Worm (Caenorhabditis elegans) whole organism, late embryonic: Measurements from ENCODE around the gene cest-28.

Source experiments
- C38D4.7 ChIP-seq: fragments of 200-800 bp; sonication (Bioruptor generic); optimal IDR thresholded peaks from 2 replicates; lab custom pipeline; 2018; ENCODE audit warnings: mild to moderate bottlenecking, missing genetic modification characterization, moderate library complexity, missing compliant biosample characterization
- ama-1 ChIP-seq: fragments of 150-350 bp; optimal IDR thresholded peaks from 2 replicates; lab custom pipeline; 2014
- ceh-45 ChIP-seq: fragments of 200-800 bp; sonication (Bioruptor generic); IDR thresholded peaks from 2 replicates; pipeline ENCODE4 v1.3.6; 2022; ENCODE audit warnings: missing genetic modification reagents, missing genetic modification characterization, missing compliant biosample characterization
- ceh-9 ChIP-seq: sonication (generic microtip); optimal IDR thresholded peaks from 2 replicates; lab custom pipeline; 2016; ENCODE audit warnings: mild to moderate bottlenecking, missing genetic modification characterization, inconsistent platforms, missing compliant biosample characterization
- elt-2 ChIP-seq: sonication (generic microtip); optimal IDR thresholded peaks from 2 replicates; lab custom pipeline; 2016; ENCODE audit warnings: missing genetic modification reagents, missing genetic modification characterization, missing compliant biosample characterization
- hlh-6 ChIP-seq: sonication (generic microtip); optimal IDR thresholded peaks from 2 replicates; lab custom pipeline; 2016; ENCODE audit warnings: missing genotype, missing genetic modification characterization, missing compliant biosample characterization
- nhr-11 ChIP-seq: fragments of 150-350 bp; optimal IDR thresholded peaks from 2 replicates; lab custom pipeline; 2014; ENCODE audit warnings: missing biosample characterization, missing genetic modification characterization
- pag-3 ChIP-seq: sonication (generic microtip); optimal IDR thresholded peaks from 2 replicates; lab custom pipeline; 2016; ENCODE audit warnings: missing compliant biosample characterization, missing genetic modification characterization, borderline replicate concordance
- pha-2 ChIP-seq: sonication (generic microtip); optimal IDR thresholded peaks from 2 replicates; lab custom pipeline; 2017; ENCODE audit warnings: mild to moderate bottlenecking, missing genetic modification characterization, missing compliant biosample characterization
- pha-4 ChIP-seq: fragments of 150-350 bp; optimal IDR thresholded peaks from 2 replicates; lab custom pipeline; 2018; ENCODE audit warnings: missing biosample characterization, missing genetic modification reagents, missing genetic modification characterization
- sox-4 ChIP-seq: sonication (generic microtip); optimal IDR thresholded peaks from 2 replicates; lab custom pipeline; 2017; ENCODE audit warnings: mild to moderate bottlenecking, missing genetic modification characterization, inconsistent platforms, missing compliant biosample characterization
- unc-55 ChIP-seq: sonication (generic microtip); optimal IDR thresholded peaks from 2 replicates; lab custom pipeline; 2017; ENCODE audit warnings: missing biosample characterization, missing genetic modification reagents, missing genetic modification characterization

DNA sequence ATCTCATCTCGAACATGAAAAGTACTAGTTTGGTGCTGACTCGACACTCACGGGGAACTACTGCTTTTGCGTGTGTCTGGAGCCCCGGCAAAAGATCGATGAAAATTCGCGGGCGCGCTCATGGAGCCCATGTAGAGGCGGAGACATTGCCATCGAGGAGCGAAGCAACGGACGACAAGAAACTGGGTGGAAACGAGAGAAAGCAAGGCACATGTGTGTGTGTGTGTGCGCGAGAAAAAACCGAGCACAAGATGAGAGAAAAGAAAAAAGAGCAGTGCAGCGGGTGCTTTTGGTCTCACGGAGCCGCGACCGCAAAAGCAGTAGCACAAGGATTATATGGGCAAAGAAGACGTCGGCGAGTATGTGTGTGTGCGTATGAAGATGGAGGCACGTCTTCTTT lies 10.9 kb upstream of the cest-28 start:
- TF ChIP-seq pag-3 (tag; lab: Kevin White, UChicago), result no peak
- TF ChIP-seq nhr-11 (tag; lab: Kevin White, UChicago), result no peak
- TF ChIP-seq hlh-6 (tag; lab: Kevin White, UChicago), result no peak
- no peak for TF ChIP-seq sox-4 (tag; lab: Kevin White, UChicago)
- TF ChIP-seq pha-2, result no peak
- TF ChIP-seq ceh-9 (tag; lab: Kevin White, UChicago), result no peak
- TF ChIP-seq ama-1, result no peak
- no peak for TF ChIP-seq C38D4.7 (GFP tag; lab: Kevin White, UChicago)
- TF ChIP-seq ceh-45 (GFP tag; lab: Robert Waterston, UW), result no peak
- TF ChIP-seq pha-4 (tag; lab: Kevin White, UChicago), result no peak
- TF ChIP-seq elt-2 (tag; lab: Kevin White, UChicago), result no peak
- TF ChIP-seq unc-55, result no peak
